Worm (Caenorhabditis elegans): ENCODE data around the gene cth-1.

Gene cth-1

ce11 chrV:16060135-16060534 lies 40.3 kb upstream of the cth-1 start, which contains the start of gene F14H3.15:
Gene F14H3.15 (minus strand): TSS chrV:16060235.
- TF ChIP-seq elt-1 (tag; optimal IDR thresholded peaks at IDR 0.05) = no peak
- no peak for TF ChIP-seq nhr-77 (tag; optimal IDR thresholded peaks at IDR 0.05)

ce11 chrV:16061993-16062392 lies 38.5 kb upstream of the cth-1 start, which contains the start of gene fbxa-100:
Gene fbxa-100 (minus strand): TSS chrV:16062093.
- no peak for TF ChIP-seq gmeb-1 (tag; optimal IDR thresholded peaks at IDR 0.05)
- TF ChIP-seq ZK546.5 (tag; optimal IDR thresholded peaks at IDR 0.05) = no peak
- no peak for TF ChIP-seq nhr-6 (tag; optimal IDR thresholded peaks at IDR 0.05)
- no peak for TF ChIP-seq nhr-10 (tag; optimal IDR thresholded peaks at IDR 0.05)
- no peak for TF ChIP-seq sma-3 (GFP tag; optimal IDR thresholded peaks at IDR 0.05)
- no peak for TF ChIP-seq skn-1 (tag; optimal IDR thresholded peaks at IDR 0.05)
- TF ChIP-seq fos-1 (tag; optimal IDR thresholded peaks at IDR 0.05) = no peak

ce11 chrV:16062788-16063187 lies 37.7 kb upstream of the cth-1 start, which contains the start of gene F14H3.14:
Gene F14H3.14 (minus strand): TSS chrV:16062888.
- no peak for TF ChIP-seq alr-1 (tag; optimal IDR thresholded peaks at IDR 0.05)
- TF ChIP-seq unc-62 (GFP tag; optimal IDR thresholded peaks at IDR 0.05) = no peak
- TF ChIP-seq sma-9 (GFP tag; optimal IDR thresholded peaks at IDR 0.05) = no peak
- no peak for TF ChIP-seq sma-9 (tag; optimal IDR thresholded peaks at IDR 0.05)
- TF ChIP-seq nhr-129 (tag; optimal IDR thresholded peaks at IDR 0.05) = no peak

- TF ChIP-seq R02D3.7 (tag; optimal IDR thresholded peaks at IDR 0.05) (no peak), F13H6.1 (tag; optimal IDR thresholded peaks at IDR 0.05) (no peak), mbf-1 (tag; optimal IDR thresholded peaks at IDR 0.05) (no peak), snpc-4 (tag; optimal IDR thresholded peaks at IDR 0.05) (no peak), nhr-6 (tag; optimal IDR thresholded peaks at IDR 0.05) (no peak), fos-1 (tag; optimal IDR thresholded peaks at IDR 0.05) (no peak), ztf-4 (tag; optimal IDR thresholded peaks at IDR 0.05) (no peak), sma-9 (GFP tag; optimal IDR thresholded peaks at IDR 0.05) (no peak), sma-9 (tag; optimal IDR thresholded peaks at IDR 0.05) (no peak), lsy-2 (tag; optimal IDR thresholded peaks at IDR 0.05) (no peak), egl-27 (tag; optimal IDR thresholded peaks at IDR 0.05) (no peak), unc-39 (tag; optimal IDR thresholded peaks at IDR 0.05) (no peak), nhr-77 (tag; optimal IDR thresholded peaks at IDR 0.05) (no peak), elt-1 (tag; optimal IDR thresholded peaks at IDR 0.05) (no peak), skn-1 (tag; optimal IDR thresholded peaks at IDR 0.05) (no peak), crh-2 (tag; optimal IDR thresholded peaks at IDR 0.05) (no peak)
Measured at ce11 chrV:16068938-16069337, 31.5 kb upstream of the cth-1 start, which contains the start of gene cyp-35D1. Gene cyp-35D1 (plus strand): TSS chrV:16069238.

ce11 chrV:16071167-16071566 lies 29.3 kb upstream of the cth-1 start, which contains the start of gene nhr-176:
Gene nhr-176 (plus strand): TSS chrV:16071325.
- TF ChIP-seq C34F6.9 (tag; optimal IDR thresholded peaks at IDR 0.05) = no peak
- TF ChIP-seq sma-9 (GFP tag; optimal IDR thresholded peaks at IDR 0.05) = no peak
- TF ChIP-seq sma-9 (tag; optimal IDR thresholded peaks at IDR 0.05) = no peak
- TF ChIP-seq fos-1 (tag; optimal IDR thresholded peaks at IDR 0.05) = peak; percentile 9

ce11 chrV:16073856-16074255 lies 26.6 kb upstream of the cth-1 start, which contains the start of gene srj-10:
Gene srj-10 (minus strand): TSS chrV:16073956.
- TF ChIP-seq unc-62 (GFP tag; optimal IDR thresholded peaks at IDR 0.05) (no peak), nhr-77 (tag; optimal IDR thresholded peaks at IDR 0.05) (no peak), ztf-11 (tag; optimal IDR thresholded peaks at IDR 0.05) (no peak), sma-3 (GFP tag; optimal IDR thresholded peaks at IDR 0.05) (no peak), ztf-4 (tag; optimal IDR thresholded peaks at IDR 0.05) (no peak), gmeb-1 (tag; optimal IDR thresholded peaks at IDR 0.05) (no peak), nhr-11 (tag; optimal IDR thresholded peaks at IDR 0.05) (no peak), nhr-129 (tag; optimal IDR thresholded peaks at IDR 0.05) (no peak)

ce11 chrV:16075250-16075709 lies 25.2 kb upstream of the cth-1 start, which contains the start of the genes F14H3.12 and srj-29:
Gene F14H3.12 (minus strand): TSS chrV:16075323.
Gene srj-29 (plus strand): TSS chrV:16075659.
- TF ChIP-seq nhr-77 (tag; optimal IDR thresholded peaks at IDR 0.05) (no peak), unc-39 (tag; optimal IDR thresholded peaks at IDR 0.05) (no peak), aly-2 (tag; optimal IDR thresholded peaks at IDR 0.05) (no peak), unc-62 (GFP tag; optimal IDR thresholded peaks at IDR 0.05) (no peak), peb-1 (tag; optimal IDR thresholded peaks at IDR 0.05) (no peak), nhr-23 (tag; optimal IDR thresholded peaks at IDR 0.05) (no peak), fos-1 (tag; optimal IDR thresholded peaks at IDR 0.05) (peak; percentile 30)
